Worm (Caenorhabditis elegans) whole organism, L1 larva: Measurements from ENCODE around the gene srz-6.

ENCODE experiments used
- C16A3.4 ChIP-seq: fragments of 150-350 bp; optimal IDR thresholded peaks from 2 replicates; lab custom pipeline; 2014; ENCODE audit warnings: missing biosample characterization, missing genetic modification characterization
- aly-2 ChIP-seq: fragments of 150-350 bp; optimal IDR thresholded peaks from 2 replicates; lab custom pipeline; 2014; ENCODE audit warnings: missing biosample characterization, missing genetic modification characterization
- ceh-8 ChIP-seq: fragments of 200-800 bp; sonication (Bioruptor generic); optimal IDR thresholded peaks from 2 replicates; lab custom pipeline; 2018; ENCODE audit warnings: mild to moderate bottlenecking, missing genetic modification characterization, moderate library complexity, missing compliant biosample characterization
- ceh-82 ChIP-seq, 3 experiments: fragments of 150-350 bp in 1 of 3; sonication (generic microtip) in 2 of 3; optimal IDR thresholded peaks; 2 replicates each; lab custom pipeline; 2014 to 2017; ENCODE audit warnings: missing biosample characterization in 3 of 3, missing genetic modification characterization in 3 of 3
- ceh-90 ChIP-seq: sonication (generic microtip); optimal IDR thresholded peaks from 2 replicates; lab custom pipeline; 2016; ENCODE audit warnings: missing genetic modification characterization, missing compliant biosample characterization
- elt-2 ChIP-seq: sonication (generic microtip); optimal IDR thresholded peaks from 2 replicates; lab custom pipeline; 2016; ENCODE audit warnings: missing genetic modification characterization, mild to moderate bottlenecking, inconsistent platforms, missing compliant biosample characterization, missing genetic modification reagents
- elt-3 ChIP-seq, 6 experiments: fragments of 150-350 bp in 1 of 6; sonication (generic microtip); optimal IDR thresholded peaks; 2 replicates each; lab custom pipeline; 2017 to 2018; ENCODE audit warnings: missing biosample characterization in 6 of 6, missing genetic modification characterization in 6 of 6, inconsistent platforms in 1 of 6
- fkh-10 ChIP-seq: sonication (generic microtip); optimal IDR thresholded peaks from 2 replicates; lab custom pipeline; 2017; ENCODE audit warnings: missing biosample characterization, missing genetic modification reagents, missing genetic modification characterization
- fos-1 ChIP-seq: fragments of 150-350 bp; optimal IDR thresholded peaks from 2 replicates; lab custom pipeline; 2014; ENCODE audit warnings: missing biosample characterization, missing genetic modification characterization
- grh-1 ChIP-seq: fragments of 200-800 bp; sonication (Bioruptor generic); IDR thresholded peaks from 2 replicates; pipeline ENCODE4 v1.3.6; 2022; ENCODE audit warnings: missing genetic modification reagents, missing genetic modification characterization, missing compliant biosample characterization
- hpl-2 ChIP-seq: fragments of 150-350 bp; optimal IDR thresholded peaks from 2 replicates; lab custom pipeline; 2014; ENCODE audit warnings: missing biosample characterization, missing genetic modification reagents, missing genetic modification characterization
- irx-1 ChIP-seq: sonication (generic microtip); optimal IDR thresholded peaks from 2 replicates; lab custom pipeline; 2016; ENCODE audit warnings: missing genetic modification characterization, missing compliant biosample characterization
- isw-1 ChIP-seq: fragments of 200-800 bp; sonication (Bioruptor generic); IDR thresholded peaks from 2 replicates; pipeline ENCODE4 v1.3.6; 2022; ENCODE audit warnings: missing genetic modification characterization, missing compliant biosample characterization
- lin-35 ChIP-seq, 2 experiments: fragments of 150-350 bp; optimal IDR thresholded peaks; 2 replicates each; lab custom pipeline; 2014; ENCODE audit warnings: missing biosample characterization in 2 of 2, missing genetic modification characterization in 2 of 2, missing genetic modification reagents in 2 of 2
- mab-9 ChIP-seq: fragments of 200-800 bp; sonication (Bioruptor generic); IDR thresholded peaks from 2 replicates; pipeline ENCODE4 v1.3.6; 2022; ENCODE audit warnings: missing genetic modification reagents, missing genetic modification characterization, missing compliant biosample characterization
- mef-2 ChIP-seq: fragments of 150-350 bp; optimal IDR thresholded peaks from 2 replicates; lab custom pipeline; 2014; ENCODE audit warnings: missing biosample characterization, missing genetic modification characterization
- nhr-20 ChIP-seq: sonication (generic microtip); optimal IDR thresholded peaks from 2 replicates; lab custom pipeline; 2016; ENCODE audit warnings: mild to moderate bottlenecking, missing genetic modification characterization, missing compliant biosample characterization
- nhr-47 ChIP-seq: sonication (generic microtip); optimal IDR thresholded peaks from 2 replicates; lab custom pipeline; 2016; ENCODE audit warnings: mild to moderate bottlenecking, missing genetic modification characterization, moderate library complexity, missing compliant biosample characterization
- nhr-77 ChIP-seq: fragments of 150-350 bp; optimal IDR thresholded peaks from 2 replicates; lab custom pipeline; 2014; ENCODE audit warnings: missing biosample characterization, missing genetic modification characterization
- nhr-84 ChIP-seq: sonication (generic microtip); optimal IDR thresholded peaks from 2 replicates; lab custom pipeline; 2017; ENCODE audit warnings: missing biosample characterization, missing genetic modification characterization
- pqm-1 ChIP-seq: sonication (generic microtip); optimal IDR thresholded peaks from 3 replicates; lab custom pipeline; 2017; ENCODE audit warnings: missing biosample characterization, missing genetic modification characterization
- skn-1 ChIP-seq: fragments of 150-350 bp; optimal IDR thresholded peaks from 2 replicates; lab custom pipeline; 2014; ENCODE audit warnings: missing biosample characterization, missing genetic modification characterization
- snpc-4 ChIP-seq: fragments of 150-350 bp; optimal IDR thresholded peaks from 2 replicates; lab custom pipeline; 2014; ENCODE audit warnings: missing biosample characterization, missing genetic modification characterization
- snu-23 ChIP-seq: sonication (generic microtip); optimal IDR thresholded peaks from 2 replicates; lab custom pipeline; 2016; ENCODE audit warnings: missing genetic modification characterization, missing compliant biosample characterization
- sptf-1 ChIP-seq: fragments of 150-350 bp; optimal IDR thresholded peaks from 2 replicates; lab custom pipeline; 2014; ENCODE audit warnings: missing biosample characterization, missing genetic modification characterization
- swsn-7 ChIP-seq: sonication (generic microtip); optimal IDR thresholded peaks from 2 replicates; lab custom pipeline; 2016; ENCODE audit warnings: missing genetic modification characterization, missing compliant biosample characterization
- tbx-2 ChIP-seq: sonication (generic microtip); optimal IDR thresholded peaks from 2 replicates; lab custom pipeline; 2016; ENCODE audit warnings: missing genetic modification characterization, missing compliant biosample characterization
- unc-30 ChIP-seq: sonication (generic microtip); optimal IDR thresholded peaks from 2 replicates; lab custom pipeline; 2017; ENCODE audit warnings: missing biosample characterization, missing genetic modification characterization
- unc-62 ChIP-seq: fragments of 150-350 bp; optimal IDR thresholded peaks from 2 replicates; lab custom pipeline; 2014; ENCODE audit warnings: missing biosample characterization, missing genetic modification reagents, missing genetic modification characterization
- unc-98 ChIP-seq: fragments of 200-800 bp; sonication (Bioruptor generic); IDR thresholded peaks from 2 replicates; pipeline ENCODE4 v1.3.6; 2022; ENCODE audit warnings: missing genetic modification characterization, missing compliant biosample characterization
- vab-15 ChIP-seq: sonication (generic microtip); optimal IDR thresholded peaks from 2 replicates; lab custom pipeline; 2017; ENCODE audit warnings: missing genotype, mild to moderate bottlenecking, missing genetic modification characterization, missing compliant biosample characterization
- xbp-1 ChIP-seq: sonication (generic microtip); optimal IDR thresholded peaks from 2 replicates; lab custom pipeline; 2016; ENCODE audit warnings: missing genetic modification characterization, missing compliant biosample characterization
- ztf-11 ChIP-seq, 2 experiments: sonication (generic microtip); optimal IDR thresholded peaks; 2 replicates each; lab custom pipeline; 2016 to 2017; ENCODE audit warnings: missing genetic modification characterization in 2 of 2, missing biosample characterization in 1 of 2, missing compliant biosample characterization in 1 of 2

Gene srz-6

ce11 chrII:12511866-12512265, 19.8 kb downstream of the srz-6 start, which contains the start of gene srh-73:
Gene srh-73 (plus strand): TSS chrII:12512166.
- TF ChIP-seq hpl-2 (GFP tag; lab: Kevin White, UChicago) (no peak), isw-1 (GFP tag; lab: Robert Waterston, UW) (no peak)

- TF ChIP-seq vab-15 (no peak), ceh-90 (tag; lab: Kevin White, UChicago) (no peak), snpc-4 (tag; lab: Kevin White, UChicago) (no peak), irx-1 (no peak), elt-2 (tag; lab: Kevin White, UChicago) (no peak)
These were observed 22.6 kb downstream of the srz-6 start, which contains the start of gene srh-69 for ce11 chrII:12514620-12515019. Gene srh-69 (minus strand): TSS chrII:12514720.

- TF ChIP-seq xbp-1 (no peak), ztf-11 (tag; optimal IDR thresholded peaks at IDR 0.05; lab: Kevin White, UChicago) (no peak), tbx-2 (tag; lab: Kevin White, UChicago) (no peak), nhr-77 (tag; lab: Kevin White, UChicago) (no peak), swsn-7 (tag; lab: Kevin White, UChicago) (no peak), elt-3 (tag; optimal IDR thresholded peaks at IDR 0.05; lab: Kevin White, UChicago) (no peak), aly-2 (tag; lab: Kevin White, UChicago) (no peak), mab-9 (GFP tag; lab: Robert Waterston, UW) (no peak), fos-1 (no peak), snu-23 (GFP tag; lab: Kevin White, UChicago) (no peak), unc-30 (tag; lab: Kevin White, UChicago) (no peak), sptf-1 (tag; lab: Kevin White, UChicago) (no peak), irx-1 (no peak), unc-62 (GFP tag; lab: Kevin White, UChicago) (no peak)
- TF ChIP-seq, all 84 proteins: peak for 0
These were observed 24.3 kb downstream of the srz-6 start, which contains the start of gene srh-61 for ce11 chrII:12516313-12516712. Gene srh-61 (minus strand): TSS chrII:12516413.

ce11 chrII:12518008-12518407, 26.0 kb downstream of the srz-6 start:
- no peak for TF ChIP-seq snu-23 (GFP tag; lab: Kevin White, UChicago)
- no peak for TF ChIP-seq nhr-47
- no peak for TF ChIP-seq pqm-1 (tag; lab: Kevin White, UChicago)
- TF ChIP-seq lin-35 (GFP tag; optimal IDR thresholded peaks at IDR 0.05; lab: Kevin White, UChicago) = no peak
- TF ChIP-seq grh-1 (GFP tag; lab: Robert Waterston, UW) = no peak
- TF ChIP-seq unc-30 (tag; lab: Kevin White, UChicago) = no peak
- no peak for TF ChIP-seq elt-3 (tag; optimal IDR thresholded peaks at IDR 0.05; lab: Kevin White, UChicago)
- no peak for TF ChIP-seq skn-1 (tag; lab: Kevin White, UChicago)
- no peak for TF ChIP-seq C16A3.4 (tag; lab: Kevin White, UChicago)
- no peak for TF ChIP-seq irx-1
- TF ChIP-seq ceh-8 (GFP tag; lab: Kevin White, UChicago) = no peak
- no peak for TF ChIP-seq hpl-2 (GFP tag; lab: Kevin White, UChicago)
- no peak for TF ChIP-seq nhr-20 (tag; lab: Kevin White, UChicago)
- no peak for TF ChIP-seq sptf-1 (tag; lab: Kevin White, UChicago)
- no peak for TF ChIP-seq fkh-10 (GFP tag; lab: Kevin White, UChicago)
- no peak for TF ChIP-seq mef-2 (tag; lab: Kevin White, UChicago)
- no peak for TF ChIP-seq unc-98 (GFP tag; lab: Robert Waterston, UW)

- TF ChIP-seq nhr-84 (tag; lab: Kevin White, UChicago) (no peak), tbx-2 (tag; lab: Kevin White, UChicago) (no peak), ceh-82 (tag; optimal IDR thresholded peaks at IDR 0.05; lab: Kevin White, UChicago) (no peak), vab-15 (no peak)
- TF ChIP-seq, all 84 proteins: peak for 0
These were observed 26.8 kb downstream of the srz-6 start, which contains the start of gene srh-70 for ce11 chrII:12518809-12519344. Gene srh-70 (minus strand): TSS chrII:12518859.
